Fruit fly (Drosophila melanogaster) whole organism, embryonic: ENCODE measurements around the gene CG44044.

Experiments
- ATbp ChIP-seq: fragments of 200-800 bp; sonication (Bioruptor generic); optimal IDR thresholded peaks from 2 replicates; lab custom pipeline; 2017; ENCODE audit warnings: missing biosample characterization, mild to moderate bottlenecking, missing genetic modification characterization, missing genetic modification reagents
- Ada2b ChIP-seq: fragments of 200-800 bp; sonication (Bioruptor generic); IDR thresholded peaks from 2 replicates; pipeline ENCODE4 v1.3.6; 2022; ENCODE audit warnings: missing biosample characterization, missing genetic modification characterization
- B-H1 ChIP-seq: fragments of 200-800 bp; sonication (Bioruptor generic); IDR thresholded peaks from 3 replicates; pipeline ENCODE4 v1.3.6; 2022; ENCODE audit warnings: missing biosample characterization, missing genetic modification characterization
- Bdp1 ChIP-seq: fragments of 200-800 bp; sonication (Bioruptor generic); optimal IDR thresholded peaks from 3 replicates; lab custom pipeline; 2016; ENCODE audit warnings: missing biosample characterization, missing genetic modification characterization
- CG10147 ChIP-seq: fragments of 200-800 bp; sonication (Bioruptor generic); optimal IDR thresholded peaks from 2 replicates; lab custom pipeline; 2019; ENCODE audit warnings: missing biosample characterization, mild to moderate bottlenecking, missing genetic modification characterization, moderate library complexity
- CG10267 ChIP-seq: fragments of 200-800 bp; sonication (Bioruptor generic); optimal IDR thresholded peaks from 2 replicates; lab custom pipeline; 2018; ENCODE audit warnings: missing biosample characterization, mild to moderate bottlenecking, missing genetic modification characterization, moderate library complexity
- CG11504 ChIP-seq: fragments of 200-800 bp; sonication (Bioruptor generic); optimal IDR thresholded peaks from 3 replicates; lab custom pipeline; 2019; ENCODE audit warnings: missing biosample characterization, mild to moderate bottlenecking, missing genetic modification characterization, moderate library complexity
- CG11695 ChIP-seq: fragments of 200-800 bp; sonication (Bioruptor generic); IDR thresholded peaks from 3 replicates; pipeline ENCODE4 v1.3.6; 2022; ENCODE audit warnings: missing biosample characterization, missing genetic modification characterization
- CG13296 ChIP-seq: fragments of 200-800 bp; sonication (Bioruptor generic); optimal IDR thresholded peaks from 3 replicates; lab custom pipeline; 2018; ENCODE audit warnings: missing biosample characterization, mild to moderate bottlenecking, missing genetic modification characterization
- CG14441 ChIP-seq: fragments of 200-800 bp; sonication (Bioruptor generic); IDR thresholded peaks from 2 replicates; pipeline ENCODE4 v1.3.6; 2022; ENCODE audit warnings: missing biosample characterization, missing genetic modification characterization
- CG18599 ChIP-seq: fragments of 200-800 bp; sonication (Bioruptor generic); optimal IDR thresholded peaks from 3 replicates; lab custom pipeline; 2017; ENCODE audit warnings: missing biosample characterization, missing genetic modification characterization, mild to moderate bottlenecking, moderate library complexity, missing genetic modification reagents
- CG31365 ChIP-seq: fragments of 200-800 bp; sonication (Bioruptor generic); optimal IDR thresholded peaks from 2 replicates; lab custom pipeline; 2018; ENCODE audit warnings: missing biosample characterization, mild to moderate bottlenecking, missing genetic modification characterization
- CG42726 ChIP-seq: fragments of 200-800 bp; sonication (Bioruptor generic); IDR thresholded peaks from 2 replicates; pipeline ENCODE4 v1.3.6; 2022; ENCODE audit warnings: missing biosample characterization, missing genetic modification characterization; ENCODE audit not compliant: partially characterized antibody
- CG5245 ChIP-seq: fragments of 200-800 bp; sonication (Bioruptor generic); optimal IDR thresholded peaks from 3 replicates; lab custom pipeline; 2016; ENCODE audit warnings: missing biosample characterization, missing genetic modification characterization
- CG6791 ChIP-seq: fragments of 200-800 bp; sonication (Bioruptor generic); IDR thresholded peaks from 3 replicates; pipeline ENCODE4 v1.3.6; 2022; ENCODE audit warnings: missing biosample characterization, missing genetic modification characterization; ENCODE audit not compliant: partially characterized antibody
- CG8089 ChIP-seq: fragments of 200-800 bp; sonication (Bioruptor generic); optimal IDR thresholded peaks from 3 replicates; lab custom pipeline; 2016; ENCODE audit warnings: missing biosample characterization, missing genetic modification characterization
- CG8359 ChIP-seq: fragments of 200-800 bp; sonication (Bioruptor generic); optimal IDR thresholded peaks from 2 replicates; lab custom pipeline; 2017; ENCODE audit warnings: missing biosample characterization, mild to moderate bottlenecking, missing genetic modification characterization, borderline replicate concordance
- CoRest ChIP-seq: fragments of 200-800 bp; sonication (Bioruptor generic); optimal IDR thresholded peaks from 3 replicates; lab custom pipeline; 2018; ENCODE audit warnings: missing biosample characterization, mild to moderate bottlenecking, missing genetic modification characterization, moderate library complexity
- Drgx ChIP-seq: fragments of 200-800 bp; sonication (Bioruptor generic); IDR thresholded peaks from 2 replicates; pipeline ENCODE4 v1.3.6; 2022; ENCODE audit warnings: missing biosample characterization, missing genetic modification characterization
- HHEX ChIP-seq: fragments of 200-800 bp; sonication (Bioruptor generic); optimal IDR thresholded peaks from 3 replicates; lab custom pipeline; 2017; ENCODE audit warnings: missing biosample characterization, mild to moderate bottlenecking, missing genetic modification characterization, missing genetic modification reagents
- HLH3B ChIP-seq: fragments of 200-800 bp; sonication (Bioruptor generic); IDR thresholded peaks from 2 replicates; pipeline ENCODE4 v1.3.6; 2022; ENCODE audit warnings: missing biosample characterization, missing genetic modification characterization
- Hr78 ChIP-seq, 2 experiments: fragments of 200-800 bp in 1 of 2; fragments of >200 bp in 1 of 2; sonication (Bioruptor generic) in 1 of 2; optimal IDR thresholded peaks; 2 replicates each; lab custom pipeline; 2017 to 2019; ENCODE audit warnings: missing biosample characterization in 2 of 2, missing genetic modification characterization in 2 of 2, mild to moderate bottlenecking in 1 of 2, moderate library complexity in 1 of 2
- Jarid2 ChIP-seq: fragments of 200-800 bp; sonication (Bioruptor generic); optimal IDR thresholded peaks from 3 replicates; lab custom pipeline; 2017; ENCODE audit warnings: mild to moderate bottlenecking, missing biosample characterization, missing genetic modification reagents, missing genetic modification characterization
- Kr ChIP-seq: fragments of 200-800 bp; sonication (Bioruptor generic); optimal IDR thresholded peaks from 2 replicates; lab custom pipeline; 2017; ENCODE audit warnings: missing biosample characterization, mild to moderate bottlenecking, missing genetic modification characterization
- Lim3 ChIP-seq: fragments of 200-800 bp; sonication (Bioruptor generic); IDR thresholded peaks from 2 replicates; pipeline ENCODE4 v1.3.6; 2022; ENCODE audit warnings: missing biosample characterization, missing genetic modification characterization
- MTF-1 ChIP-seq: fragments of 200-800 bp; sonication (Bioruptor generic); optimal IDR thresholded peaks from 2 replicates; lab custom pipeline; 2018; ENCODE audit warnings: missing biosample characterization, mild to moderate bottlenecking, missing genetic modification characterization, borderline replicate concordance
- Mad ChIP-seq: fragments of 200-800 bp; sonication (Bioruptor generic); optimal IDR thresholded peaks from 2 replicates; lab custom pipeline; 2016; ENCODE audit warnings: missing biosample characterization, missing genetic modification characterization
- NFAT ChIP-seq: fragments of 200-800 bp; sonication (Bioruptor generic); IDR thresholded peaks from 2 replicates; pipeline ENCODE4 v1.3.6; 2022; ENCODE audit warnings: missing biosample characterization, missing genetic modification characterization
- Rfx ChIP-seq: fragments of 200-800 bp; sonication (Bioruptor generic); IDR thresholded peaks from 2 replicates; pipeline ENCODE4 v1.3.6; 2022; ENCODE audit warnings: missing biosample characterization, missing genetic modification characterization
- Trl ChIP-seq, 3 experiments: fragments of >200 bp in 2 of 3; fragments of 200-800 bp in 1 of 3; sonication (Bioruptor generic) in 1 of 3; optimal IDR thresholded peaks; 2 replicates in 1 of 3; 3 replicates in 2 of 3; lab custom pipeline; 2016 to 2017; ENCODE audit warnings: missing biosample characterization in 1 of 3, missing genetic modification characterization in 1 of 3
- ato ChIP-seq: fragments of 200-800 bp; sonication (Bioruptor generic); IDR thresholded peaks from 2 replicates; pipeline ENCODE4 v1.3.6; 2022; ENCODE audit warnings: missing biosample characterization, missing genetic modification characterization; ENCODE audit not compliant: partially characterized antibody
- bbx ChIP-seq: fragments of 200-800 bp; sonication (Bioruptor generic); IDR thresholded peaks from 2 replicates; pipeline ENCODE4 v1.3.6; 2022; ENCODE audit warnings: missing biosample characterization, missing genetic modification characterization; ENCODE audit not compliant: partially characterized antibody
- br ChIP-seq: fragments of >200 bp; optimal IDR thresholded peaks from 2 replicates; lab custom pipeline; 2017
- cas ChIP-seq: fragments of 200-800 bp; sonication (Bioruptor generic); IDR thresholded peaks from 2 replicates; pipeline ENCODE4 v1.3.6; 2022; ENCODE audit warnings: missing biosample characterization, missing genetic modification characterization
- chif ChIP-seq, 2 experiments: fragments of 200-800 bp; sonication (Bioruptor generic); optimal IDR thresholded peaks; 3 replicates each; lab custom pipeline; 2016; ENCODE audit warnings: missing biosample characterization in 2 of 2, missing genetic modification characterization in 2 of 2
- cwo ChIP-seq: fragments of 200-800 bp; sonication (Bioruptor generic); optimal IDR thresholded peaks from 3 replicates; lab custom pipeline; 2017; ENCODE audit warnings: missing biosample characterization, missing genetic modification characterization, mild to moderate bottlenecking, moderate library complexity, missing genetic modification reagents
- fd64A ChIP-seq: fragments of 200-800 bp; sonication (Bioruptor generic); optimal IDR thresholded peaks from 3 replicates; lab custom pipeline; 2018; ENCODE audit warnings: missing biosample characterization, mild to moderate bottlenecking, missing genetic modification characterization
- fru ChIP-seq: fragments of >200 bp; optimal IDR thresholded peaks from 2 replicates; lab custom pipeline; 2017
- fu2 ChIP-seq: fragments of 200-800 bp; sonication (Bioruptor generic); optimal IDR thresholded peaks from 2 replicates; lab custom pipeline; 2016; ENCODE audit warnings: missing biosample characterization, missing genetic modification characterization
- gem ChIP-seq: fragments of 200-800 bp; sonication (Bioruptor generic); optimal IDR thresholded peaks from 2 replicates; lab custom pipeline; 2019; ENCODE audit warnings: missing biosample characterization, mild to moderate bottlenecking, missing genetic modification characterization, moderate library complexity
- gt ChIP-seq: fragments of 200-800 bp; sonication (Bioruptor generic); IDR thresholded peaks from 2 replicates; pipeline ENCODE4 v1.3.6; 2022; ENCODE audit warnings: missing biosample characterization, missing genetic modification characterization
- hkb ChIP-seq, 2 experiments: fragments of 200-800 bp in 1 of 2; fragments of >200 bp in 1 of 2; sonication (Bioruptor generic) in 1 of 2; IDR thresholded peaks in 1 of 2; optimal IDR thresholded peaks in 1 of 2; 2 replicates each; pipeline versions ENCODE4 v1.3.6 to Lab custom; 2017 to 2022; ENCODE audit warnings: missing biosample characterization in 1 of 2, missing genetic modification characterization in 1 of 2
- kah ChIP-seq: fragments of 200-800 bp; sonication (Bioruptor generic); optimal IDR thresholded peaks from 2 replicates; lab custom pipeline; 2018; ENCODE audit warnings: missing biosample characterization, mild to moderate bottlenecking, missing genetic modification characterization
- lola ChIP-seq, 3 experiments: fragments of >200 bp in 2 of 3; fragments of 200-800 bp in 1 of 3; sonication (Bioruptor generic) in 1 of 3; optimal IDR thresholded peaks; 2 replicates each; lab custom pipeline; 2017 to 2019; ENCODE audit warnings: missing biosample characterization in 3 of 3, missing genetic modification characterization in 3 of 3, mild to moderate bottlenecking in 1 of 3, moderate library complexity in 1 of 3
- oc ChIP-seq: fragments of 200-800 bp; sonication (Bioruptor generic); optimal IDR thresholded peaks from 2 replicates; lab custom pipeline; 2018; ENCODE audit warnings: missing biosample characterization, mild to moderate bottlenecking, missing genetic modification characterization, moderate library complexity
- salm ChIP-seq: fragments of 200-800 bp; sonication (Bioruptor generic); optimal IDR thresholded peaks from 2 replicates; lab custom pipeline; 2018; ENCODE audit warnings: missing biosample characterization, mild to moderate bottlenecking, missing genetic modification characterization
- zen ChIP-seq: fragments of 200-800 bp; sonication (Bioruptor generic); optimal IDR thresholded peaks from 3 replicates; lab custom pipeline; 2018; ENCODE audit warnings: missing biosample characterization, mild to moderate bottlenecking, missing genetic modification characterization, moderate library complexity
- zfh2 ChIP-seq: fragments of 200-800 bp; sonication (Bioruptor generic); optimal IDR thresholded peaks from 2 replicates; lab custom pipeline; 2016; ENCODE audit warnings: missing biosample characterization, missing genetic modification characterization

The CG44044 gene

DNA sequence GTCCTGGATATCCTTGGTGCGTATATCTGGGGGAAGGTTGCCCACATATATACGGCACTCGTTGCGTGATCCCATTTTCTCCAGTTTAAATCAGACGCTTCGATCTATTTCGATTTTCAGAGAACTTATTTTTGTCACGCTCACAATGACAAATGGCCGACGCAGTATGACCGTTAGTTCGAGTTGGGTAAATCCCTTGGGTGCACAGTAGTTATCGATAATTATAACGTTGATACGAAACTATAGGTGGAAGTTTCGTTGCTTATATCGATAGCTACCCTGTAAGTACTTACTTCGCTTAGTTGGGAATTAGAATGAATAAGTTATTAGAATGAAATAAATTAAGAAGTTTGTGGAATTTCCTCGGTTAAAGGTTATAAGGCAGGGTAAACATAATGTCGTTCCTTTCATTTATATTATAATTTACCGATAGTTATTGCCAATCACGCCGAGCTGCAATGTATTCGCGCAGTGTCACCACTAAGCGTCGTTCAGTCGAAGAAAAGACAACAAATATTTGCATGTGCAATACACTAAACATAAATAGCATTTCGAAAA is 20.3 kb downstream of the CG44044 start, which contains the start of the genes SF2 and pad (continued):
- TF ChIP-seq CG14441 (GFP tag; lab: Robert Waterston, UW): peak; percentile 70
- peak; percentile 36 for TF ChIP-seq salm
- peak; percentile 82 for TF ChIP-seq CG10267 (tag; lab: Kevin White, UChicago)
- TF ChIP-seq Lim3 (GFP tag; lab: Robert Waterston, UW): no peak
- no peak for TF ChIP-seq Trl (optimal IDR thresholded peaks at IDR 0.05; lab: Kevin White, UChicago)
- TF ChIP-seq Trl (GFP tag; optimal IDR thresholded peaks at IDR 0.05; lab: Kevin White, UChicago): peak; percentile 71
- TF ChIP-seq Hr78 (GFP tag; optimal IDR thresholded peaks at IDR 0.05; lab: Kevin White, UChicago): no peak
- TF ChIP-seq CoRest (tag; lab: Kevin White, UChicago): peak; percentile 89
- TF ChIP-seq gem: peak; percentile 88
- TF ChIP-seq CG11695 (GFP tag; lab: Robert Waterston, UW): peak; percentile 40; the same call in 1 of the 3 replicates
- peak; percentile 79 for TF ChIP-seq CG11504
- peak; percentile 86 for TF ChIP-seq zfh2 (GFP tag; lab: Kevin White, UChicago)
- peak in 1 of 3 experiments; percentile 80 for TF ChIP-seq lola (GFP tag; optimal IDR thresholded peaks at IDR 0.05; lab: Kevin White, UChicago)
- peak; percentile 17 for TF ChIP-seq oc (tag; lab: Kevin White, UChicago)
- peak; percentile 36 for TF ChIP-seq ATbp
- TF ChIP-seq B-H1 (GFP tag; lab: Robert Waterston, UW): peak; percentile 20; the same call in 1 of the 3 replicates
- TF ChIP-seq gt: no peak
- TF ChIP-seq HHEX: peak; percentile 64
- TF ChIP-seq Bdp1 (GFP tag; lab: Kevin White, UChicago): peak; percentile 67
- TF ChIP-seq CG10147 (GFP tag; lab: Kevin White, UChicago): peak; percentile 87
- no peak for TF ChIP-seq Kr (GFP tag; lab: Kevin White, UChicago)
- peak; percentile 68 to 79 for TF ChIP-seq chif (GFP tag; optimal IDR thresholded peaks at IDR 0.05; lab: Kevin White, UChicago)
- TF ChIP-seq CG31365 (tag; lab: Kevin White, UChicago): no peak
- TF ChIP-seq Drgx: no peak
- peak; percentile 68 for TF ChIP-seq NFAT (GFP tag; lab: Robert Waterston, UW)
- no peak for TF ChIP-seq cas (GFP tag; lab: Robert Waterston, UW)
- TF ChIP-seq bbx: peak; percentile 79
- peak; percentile 62 for TF ChIP-seq HLH3B (GFP tag; lab: Robert Waterston, UW)
- TF ChIP-seq CG18599 (GFP tag; lab: Kevin White, UChicago): peak; percentile 74
- TF ChIP-seq Jarid2 (GFP tag; lab: Kevin White, UChicago): peak; percentile 39
- no peak for TF ChIP-seq br (lab: Kevin White, UChicago)
- TF ChIP-seq CG42726: no peak; the same call in 1 of the 2 replicates
- TF ChIP-seq Rfx (GFP tag; lab: Robert Waterston, UW): peak; percentile 82
- TF ChIP-seq zen: peak; percentile 84
- TF ChIP-seq CG8359 (GFP tag; lab: Kevin White, UChicago): no peak
- no peak for TF ChIP-seq hkb (optimal IDR thresholded peaks at IDR 0.05; lab: Kevin White, UChicago)
- TF ChIP-seq hkb (GFP tag; IDR thresholded peaks at IDR 0.05; lab: Robert Waterston, UW): peak; percentile 51
- peak; percentile 57 for TF ChIP-seq Ada2b (GFP tag; lab: Robert Waterston, UW)
- TF ChIP-seq CG13296 (GFP tag; lab: Kevin White, UChicago): peak; percentile 75
- TF ChIP-seq cwo: peak; percentile 34
- TF ChIP-seq fru (lab: Kevin White, UChicago): no peak
- TF ChIP-seq CG6791 (GFP tag; lab: Robert Waterston, UW): peak; percentile 80
- no peak for TF ChIP-seq MTF-1
- no peak for TF ChIP-seq fd64A (GFP tag; lab: Kevin White, UChicago)
- TF ChIP-seq CG5245 (GFP tag; lab: Kevin White, UChicago): peak; percentile 7
- TF ChIP-seq kah: no peak
- TF ChIP-seq Mad: peak; percentile 91
- TF ChIP-seq ato: peak; percentile 68; the same call in 1 of the 2 replicates
- TF ChIP-seq CG8089 (GFP tag; lab: Kevin White, UChicago): peak; percentile 54
- peak; percentile 77 for TF ChIP-seq fu2 (GFP tag; lab: Kevin White, UChicago)
